Fruit fly (Drosophila melanogaster) whole organism, embryonic: ENCODE data around the gene CG42674.

ENCODE experiments used
- Abd-B ChIP-seq: fragments of 200-800 bp; sonication (Bioruptor generic); optimal IDR thresholded peaks from 2 replicates; lab custom pipeline; 2018; ENCODE audit warnings: missing biosample characterization, mild to moderate bottlenecking, missing genetic modification characterization, moderate library complexity
- Bteb2 ChIP-seq: fragments of 200-800 bp; sonication (Bioruptor generic); optimal IDR thresholded peaks from 2 replicates; lab custom pipeline; 2016; ENCODE audit warnings: missing biosample characterization, missing genetic modification characterization
- CG12155 ChIP-seq: fragments of 200-800 bp; sonication (Bioruptor generic); optimal IDR thresholded peaks from 3 replicates; lab custom pipeline; 2016; ENCODE audit warnings: missing biosample characterization, missing genetic modification characterization
- CG14860 ChIP-seq: fragments of 200-800 bp; sonication (Bioruptor generic); IDR thresholded peaks from 3 replicates; pipeline ENCODE4 v1.3.6; 2022; ENCODE audit warnings: missing biosample characterization, missing genetic modification characterization; ENCODE audit not compliant: partially characterized antibody
- CG15011 ChIP-seq: fragments of 200-800 bp; sonication (Bioruptor generic); optimal IDR thresholded peaks from 3 replicates; lab custom pipeline; 2018; ENCODE audit warnings: missing biosample characterization, mild to moderate bottlenecking, missing genetic modification characterization
- CG1529 ChIP-seq: fragments of 200-800 bp; sonication (Bioruptor generic); optimal IDR thresholded peaks from 3 replicates; lab custom pipeline; 2018; ENCODE audit warnings: missing biosample characterization, missing genetic modification characterization
- CG15514 ChIP-seq: fragments of 200-800 bp; sonication (Bioruptor generic); optimal IDR thresholded peaks from 3 replicates; lab custom pipeline; 2017; ENCODE audit warnings: missing biosample characterization, missing genetic modification characterization, mild to moderate bottlenecking, moderate library complexity, missing genetic modification reagents
- CG15696 ChIP-seq: fragments of 200-800 bp; sonication (Bioruptor generic); optimal IDR thresholded peaks from 2 replicates; lab custom pipeline; 2019; ENCODE audit warnings: missing biosample characterization, mild to moderate bottlenecking, missing genetic modification characterization, moderate library complexity
- CG16815 ChIP-seq: fragments of 200-800 bp; sonication (Bioruptor generic); optimal IDR thresholded peaks from 3 replicates; lab custom pipeline; 2017; ENCODE audit warnings: missing biosample characterization, mild to moderate bottlenecking, missing genetic modification characterization
- CG33557 ChIP-seq: fragments of 200-800 bp; sonication (Bioruptor generic); optimal IDR thresholded peaks from 2 replicates; lab custom pipeline; 2019; ENCODE audit warnings: missing biosample characterization, mild to moderate bottlenecking, missing genetic modification characterization, moderate library complexity
- CG3726 ChIP-seq: fragments of 200-800 bp; sonication (Bioruptor generic); IDR thresholded peaks from 3 replicates; pipeline ENCODE4, ENCODE4 v1.3.6; 2022; ENCODE audit warnings: missing biosample characterization, missing genetic modification characterization
- CG3838 ChIP-seq: fragments of 200-800 bp; sonication (Bioruptor generic); optimal IDR thresholded peaks from 3 replicates; lab custom pipeline; 2016; ENCODE audit warnings: missing biosample characterization, missing genetic modification characterization
- CG6272 ChIP-seq: fragments of 200-800 bp; sonication (Bioruptor generic); IDR thresholded peaks from 2 replicates; pipeline ENCODE4 v1.3.6; 2022; ENCODE audit warnings: missing biosample characterization, missing genetic modification characterization
- CG7786 ChIP-seq: fragments of 200-800 bp; sonication (Bioruptor generic); optimal IDR thresholded peaks from 2 replicates; lab custom pipeline; 2016; ENCODE audit warnings: missing biosample characterization, missing genetic modification characterization
- CG8281 ChIP-seq: fragments of 200-800 bp; sonication (Bioruptor generic); optimal IDR thresholded peaks from 2 replicates; lab custom pipeline; 2018; ENCODE audit warnings: missing biosample characterization, mild to moderate bottlenecking, missing genetic modification characterization, moderate library complexity
- CG9437 ChIP-seq: fragments of 200-800 bp; sonication (Bioruptor generic); optimal IDR thresholded peaks from 2 replicates; lab custom pipeline; 2018; ENCODE audit warnings: missing biosample characterization, mild to moderate bottlenecking, missing genetic modification characterization
- Elba2 ChIP-seq: fragments of 200-800 bp; sonication (Bioruptor generic); optimal IDR thresholded peaks from 3 replicates; lab custom pipeline; 2016; ENCODE audit warnings: missing biosample characterization, missing genetic modification characterization
- Ets97D ChIP-seq: fragments of 200-800 bp; sonication (Bioruptor generic); optimal IDR thresholded peaks from 3 replicates; lab custom pipeline; 2016; ENCODE audit warnings: missing biosample characterization, missing genetic modification characterization
- Fer2 ChIP-seq: fragments of 200-800 bp; sonication (Bioruptor generic); optimal IDR thresholded peaks from 2 replicates; lab custom pipeline; 2018; ENCODE audit warnings: missing biosample characterization, mild to moderate bottlenecking, missing genetic modification characterization, moderate library complexity
- H2.0 ChIP-seq: fragments of 200-800 bp; sonication (Bioruptor generic); IDR thresholded peaks from 2 replicates; pipeline ENCODE4 v1.3.6; 2022; ENCODE audit warnings: missing biosample characterization, missing genetic modification characterization
- HLHmδ ChIP-seq: fragments of 200-800 bp; sonication (Bioruptor generic); optimal IDR thresholded peaks from 2 replicates; lab custom pipeline; 2018; ENCODE audit warnings: missing biosample characterization, mild to moderate bottlenecking, missing genetic modification characterization, moderate library complexity
- Hr3 ChIP-seq: fragments of 200-800 bp; sonication (Bioruptor generic); optimal IDR thresholded peaks from 3 replicates; lab custom pipeline; 2016; ENCODE audit warnings: missing biosample characterization, missing genetic modification characterization
- NC2α ChIP-seq: fragments of 200-800 bp; sonication (Bioruptor generic); optimal IDR thresholded peaks from 2 replicates; lab custom pipeline; 2016; ENCODE audit warnings: missing biosample characterization, missing genetic modification characterization
- Poxn ChIP-seq: fragments of 200-800 bp; sonication (Bioruptor generic); IDR thresholded peaks from 2 replicates; pipeline ENCODE4 v1.3.6; 2022; ENCODE audit warnings: missing biosample characterization, missing genetic modification characterization
- Usf ChIP-seq: fragments of 200-800 bp; sonication (Bioruptor generic); optimal IDR thresholded peaks from 2 replicates; lab custom pipeline; 2017; ENCODE audit warnings: missing genotype, missing biosample characterization, missing genetic modification characterization
- Vsx1 ChIP-seq: fragments of 200-800 bp; sonication (Bioruptor generic); optimal IDR thresholded peaks from 2 replicates; lab custom pipeline; 2017; ENCODE audit warnings: missing biosample characterization, mild to moderate bottlenecking, missing genetic modification characterization, missing genetic modification reagents
- ab ChIP-seq: fragments of 200-800 bp; sonication (Bioruptor generic); optimal IDR thresholded peaks from 2 replicates; lab custom pipeline; 2016; ENCODE audit warnings: missing biosample characterization, missing genetic modification characterization
- ac ChIP-seq: fragments of 200-800 bp; sonication (Bioruptor generic); optimal IDR thresholded peaks from 3 replicates; lab custom pipeline; 2017; ENCODE audit warnings: missing biosample characterization, mild to moderate bottlenecking, missing genetic modification characterization
- ara ChIP-seq: fragments of 200-800 bp; sonication (Bioruptor generic); IDR thresholded peaks from 2 replicates; pipeline ENCODE4 v1.3.6; 2022; ENCODE audit warnings: missing biosample characterization, missing genetic modification characterization
- bigmax ChIP-seq: fragments of 200-800 bp; sonication (Bioruptor generic); optimal IDR thresholded peaks from 2 replicates; lab custom pipeline; 2018; ENCODE audit warnings: missing biosample characterization, mild to moderate bottlenecking, missing genetic modification characterization
- chif ChIP-seq, 2 experiments: fragments of 200-800 bp; sonication (Bioruptor generic); optimal IDR thresholded peaks; 3 replicates each; lab custom pipeline; 2016; ENCODE audit warnings: missing biosample characterization in 2 of 2, missing genetic modification characterization in 2 of 2
- dm ChIP-seq: fragments of 200-800 bp; sonication (Bioruptor generic); optimal IDR thresholded peaks from 3 replicates; lab custom pipeline; 2016; ENCODE audit warnings: missing biosample characterization, missing genetic modification characterization
- ewg ChIP-seq: fragments of 200-800 bp; sonication (Bioruptor generic); optimal IDR thresholded peaks from 3 replicates; lab custom pipeline; 2017; ENCODE audit warnings: mild to moderate bottlenecking, missing biosample characterization, missing genetic modification reagents, missing genetic modification characterization
- gem ChIP-seq: fragments of 200-800 bp; sonication (Bioruptor generic); optimal IDR thresholded peaks from 2 replicates; lab custom pipeline; 2019; ENCODE audit warnings: missing biosample characterization, mild to moderate bottlenecking, missing genetic modification characterization, moderate library complexity
- gt ChIP-seq: fragments of 200-800 bp; sonication (Bioruptor generic); IDR thresholded peaks from 2 replicates; pipeline ENCODE4 v1.3.6; 2022; ENCODE audit warnings: missing biosample characterization, missing genetic modification characterization
- ind ChIP-seq: fragments of 200-800 bp; sonication (Bioruptor generic); optimal IDR thresholded peaks from 3 replicates; lab custom pipeline; 2016; ENCODE audit warnings: missing biosample characterization, missing genetic modification characterization
- kah ChIP-seq: fragments of 200-800 bp; sonication (Bioruptor generic); optimal IDR thresholded peaks from 2 replicates; lab custom pipeline; 2018; ENCODE audit warnings: missing biosample characterization, mild to moderate bottlenecking, missing genetic modification characterization
- mld ChIP-seq: fragments of 200-800 bp; sonication (Bioruptor generic); IDR thresholded peaks from 3 replicates; pipeline ENCODE4 v1.3.6; 2022; ENCODE audit warnings: missing biosample characterization, missing genetic modification characterization; ENCODE audit not compliant: partially characterized antibody
- p53 ChIP-seq: fragments of 200-800 bp; sonication (Bioruptor generic); optimal IDR thresholded peaks from 2 replicates; lab custom pipeline; 2016; ENCODE audit warnings: missing biosample characterization, missing genetic modification characterization
- ranshi ChIP-seq: fragments of 200-800 bp; sonication (Bioruptor generic); IDR thresholded peaks from 2 replicates; pipeline ENCODE4 v1.3.6; 2022; ENCODE audit warnings: missing biosample characterization, missing genetic modification characterization
- seq ChIP-seq: fragments of 200-800 bp; sonication (Bioruptor generic); IDR thresholded peaks from 2 replicates; pipeline ENCODE4 v1.3.6; 2022; ENCODE audit warnings: missing biosample characterization, missing genetic modification characterization
- sisA ChIP-seq: fragments of 200-800 bp; sonication (Bioruptor generic); IDR thresholded peaks from 2 replicates; pipeline ENCODE4 v1.3.6; 2022; ENCODE audit warnings: missing biosample characterization, missing genetic modification characterization
- slou ChIP-seq: fragments of 200-800 bp; sonication (Bioruptor generic); optimal IDR thresholded peaks from 3 replicates; lab custom pipeline; 2016; ENCODE audit warnings: missing biosample characterization, missing genetic modification characterization
- toy ChIP-seq: fragments of 200-800 bp; sonication (Bioruptor generic); IDR thresholded peaks from 2 replicates; pipeline ENCODE4 v1.3.6; 2022; ENCODE audit warnings: missing biosample characterization, missing genetic modification characterization
- unc-4 ChIP-seq: fragments of 200-800 bp; sonication (Bioruptor generic); IDR thresholded peaks from 2 replicates; pipeline ENCODE4 v1.3.6; 2022; ENCODE audit warnings: missing biosample characterization, missing genetic modification characterization; ENCODE audit not compliant: partially characterized antibody
- usp ChIP-seq: fragments of >200 bp; optimal IDR thresholded peaks from 2 replicates; lab custom pipeline; 2017; ENCODE audit warnings: missing biosample characterization, missing genetic modification characterization
- wdn ChIP-seq: fragments of 200-800 bp; sonication (Bioruptor generic); IDR thresholded peaks from 2 replicates; pipeline ENCODE4 v1.3.6; 2022; ENCODE audit warnings: missing biosample characterization, missing genetic modification characterization
- wek ChIP-seq: fragments of 200-800 bp; sonication (Bioruptor generic); optimal IDR thresholded peaks from 3 replicates; lab custom pipeline; 2018; ENCODE audit warnings: missing biosample characterization, mild to moderate bottlenecking, missing genetic modification characterization, moderate library complexity
- zen ChIP-seq: fragments of 200-800 bp; sonication (Bioruptor generic); optimal IDR thresholded peaks from 3 replicates; lab custom pipeline; 2018; ENCODE audit warnings: missing biosample characterization, mild to moderate bottlenecking, missing genetic modification characterization, moderate library complexity
- zf30C ChIP-seq: fragments of 200-800 bp; sonication (Bioruptor generic); optimal IDR thresholded peaks from 3 replicates; lab custom pipeline; 2018; ENCODE audit warnings: missing biosample characterization, mild to moderate bottlenecking, missing genetic modification characterization
- zfh2 ChIP-seq: fragments of 200-800 bp; sonication (Bioruptor generic); optimal IDR thresholded peaks from 2 replicates; lab custom pipeline; 2016; ENCODE audit warnings: missing biosample characterization, missing genetic modification characterization

Gene CG42674

DNA sequence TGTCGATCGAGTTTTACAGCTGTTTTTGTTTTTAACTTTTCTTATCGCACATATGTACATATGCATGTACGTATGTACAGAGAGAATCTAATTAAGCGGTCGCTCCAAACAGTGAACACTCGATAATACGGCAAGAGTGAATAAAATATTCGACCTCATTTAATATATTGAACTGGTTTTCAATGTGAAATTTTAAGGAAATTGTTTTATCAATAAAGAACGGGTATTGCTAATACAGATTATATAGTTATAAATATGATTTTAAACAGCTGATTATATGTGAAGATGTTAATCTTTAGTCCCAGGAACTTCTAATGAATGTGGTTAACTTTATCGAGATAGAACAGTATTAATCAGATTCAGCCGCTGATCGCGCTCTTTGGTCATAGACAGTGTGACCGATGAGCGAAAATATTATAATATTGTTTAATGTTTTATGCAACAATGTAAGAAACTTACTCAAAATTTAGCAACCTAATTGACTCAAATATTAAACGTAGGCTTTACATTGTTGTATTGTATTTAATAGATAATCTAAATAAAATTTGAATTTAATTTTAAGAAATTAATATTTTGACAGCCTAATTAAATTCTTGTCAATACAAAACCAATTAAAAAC, 57.4 kb downstream of the CG42674 start, which contains the start of gene CG7328 (continued):
- TF ChIP-seq zen (tag; lab: Kevin White, UChicago): no peak
- TF ChIP-seq dm (GFP tag; lab: Kevin White, UChicago): no peak
- peak; percentile 59 for TF ChIP-seq Hr3
- no peak for TF ChIP-seq ab (GFP tag; lab: Kevin White, UChicago)
- no peak for TF ChIP-seq CG15011
- peak; percentile 4 for TF ChIP-seq ewg (GFP tag; lab: Kevin White, UChicago)
- no peak for TF ChIP-seq wdn
- TF ChIP-seq CG8281 (tag; lab: Kevin White, UChicago): no peak
- TF ChIP-seq gt: no peak
- peak; percentile 12; the same call in 1 of the 2 replicates for TF ChIP-seq ranshi (GFP tag; lab: Robert Waterston, UW)
- TF ChIP-seq usp (GFP tag; lab: Kevin White, UChicago): no peak
- TF ChIP-seq Elba2 (GFP tag; lab: Kevin White, UChicago): no peak
- no peak for TF ChIP-seq unc-4 (GFP tag; lab: Robert Waterston, UW)
- peak; percentile 12 for TF ChIP-seq CG9437 (GFP tag; lab: Kevin White, UChicago)
- peak; percentile 47 for TF ChIP-seq CG7786 (GFP tag; lab: Kevin White, UChicago)
- peak; percentile 35 for TF ChIP-seq CG3838 (GFP tag; lab: Kevin White, UChicago)
- no peak for TF ChIP-seq kah (GFP tag; lab: Kevin White, UChicago)
- no peak for TF ChIP-seq ac (GFP tag; lab: Kevin White, UChicago)
- TF ChIP-seq p53 (GFP tag; lab: Kevin White, UChicago): no peak
- TF ChIP-seq CG6272 (GFP tag; lab: Robert Waterston, UW): no peak
- no peak for TF ChIP-seq ara (GFP tag; lab: Robert Waterston, UW)
- no peak for TF ChIP-seq Poxn (GFP tag; lab: Robert Waterston, UW)
- TF ChIP-seq H2.0 (GFP tag; lab: Robert Waterston, UW): peak; percentile 45; the same call in 1 of the 2 replicates
- TF ChIP-seq bigmax (GFP tag; lab: Kevin White, UChicago): no peak
- no peak for TF ChIP-seq sisA (GFP tag; lab: Robert Waterston, UW)
- TF ChIP-seq NC2α (GFP tag; lab: Kevin White, UChicago): no peak
- TF ChIP-seq mld (GFP tag; lab: Robert Waterston, UW): no peak
- TF ChIP-seq CG15514 (GFP tag; lab: Kevin White, UChicago): peak; percentile 7
- TF ChIP-seq chif (GFP tag; optimal IDR thresholded peaks at IDR 0.05; lab: Kevin White, UChicago): peak in 1 of 2 experiments; percentile 45
- TF ChIP-seq wek: peak; percentile 37
- TF ChIP-seq CG1529 (GFP tag; lab: Kevin White, UChicago): no peak
- TF ChIP-seq CG15696 (tag; lab: Kevin White, UChicago): no peak
- peak; percentile 40 for TF ChIP-seq Abd-B (GFP tag; lab: Kevin White, UChicago)
- no peak for TF ChIP-seq Bteb2 (GFP tag; lab: Kevin White, UChicago)
- TF ChIP-seq toy (GFP tag; lab: Robert Waterston, UW): 0 out of 2 replicates have a peak, but pooled peaks have one; percentile 17
- TF ChIP-seq Usf (GFP tag; lab: Kevin White, UChicago): peak; percentile 23
- peak; percentile 39 for TF ChIP-seq zfh2 (GFP tag; lab: Kevin White, UChicago)
- no peak for TF ChIP-seq ind (GFP tag; lab: Kevin White, UChicago)
- peak; percentile 14 for TF ChIP-seq Ets97D
- TF ChIP-seq CG16815 (GFP tag; lab: Kevin White, UChicago): peak; percentile 34
- no peak for TF ChIP-seq CG33557 (GFP tag; lab: Kevin White, UChicago)
- peak; percentile 29 for TF ChIP-seq Fer2 (tag; lab: Kevin White, UChicago)
- TF ChIP-seq Vsx1: no peak
- no peak for TF ChIP-seq gem
- TF ChIP-seq seq (GFP tag; lab: Robert Waterston, UW): peak; percentile 61
- TF ChIP-seq CG14860 (GFP tag; lab: Robert Waterston, UW): no peak
- no peak for TF ChIP-seq slou
- no peak for TF ChIP-seq CG12155 (GFP tag; lab: Kevin White, UChicago)
- no peak for TF ChIP-seq zf30C (GFP tag; lab: Kevin White, UChicago)
- no peak for TF ChIP-seq HLHmδ
- TF ChIP-seq CG3726 (GFP tag; lab: Robert Waterston, UW): no peak
